Worm (Caenorhabditis elegans) whole organism, L4 larva: ENCODE measurements around the gene B0252.11.
"Not testable (repeated sequence)": the region's sequence is repeated elsewhere in the genome, so short reads cannot be mapped to it uniquely, and the experiment has no call there.

Experiments
- F26F4.8 ChIP-seq: fragments of 200-800 bp; sonication (Bioruptor generic); conservative IDR thresholded peaks from 2 replicates; pipeline ENCODE4 v1.3.6; 2022; ENCODE audit warnings: missing genetic modification characterization, missing compliant biosample characterization
- F37D6.2 ChIP-seq: sonication (generic microtip); optimal IDR thresholded peaks from 2 replicates; lab custom pipeline; 2016; ENCODE audit warnings: mild to moderate bottlenecking, missing genetic modification characterization, missing compliant biosample characterization
- F44E2.7 ChIP-seq: fragments of 200-800 bp; sonication (Bioruptor generic); IDR thresholded peaks from 2 replicates; pipeline ENCODE4 v2.1.2; 2022; ENCODE audit warnings: missing genetic modification characterization, missing compliant biosample characterization
- Y48G9A.11 ChIP-seq: fragments of 200-800 bp; sonication (Bioruptor generic); IDR thresholded peaks from 2 replicates; pipeline ENCODE4 v1.3.6; 2022; ENCODE audit warnings: missing genetic modification reagents, missing genetic modification characterization, missing compliant biosample characterization
- ZK337.2 ChIP-seq: fragments of 200-800 bp; sonication (Bioruptor generic); IDR thresholded peaks from 2 replicates; pipeline ENCODE4 v1.3.6; 2022; ENCODE audit warnings: missing genetic modification reagents, missing genetic modification characterization, missing compliant biosample characterization
- aha-1 ChIP-seq: fragments of 150-350 bp; peaks from one replicate; lab custom pipeline; 2014; ENCODE audit warnings: missing biosample characterization, missing genetic modification characterization
- aly-2 ChIP-seq: sonication (generic microtip); optimal IDR thresholded peaks from 2 replicates; lab custom pipeline; 2018; ENCODE audit warnings: missing biosample characterization, missing genetic modification characterization
- attf-4 ChIP-seq: sonication (generic microtip); optimal IDR thresholded peaks from 3 replicates; lab custom pipeline; 2017; ENCODE audit warnings: missing biosample characterization, missing genetic modification characterization
- ceh-32 ChIP-seq: sonication (generic microtip); optimal IDR thresholded peaks from 2 replicates; lab custom pipeline; 2016; ENCODE audit warnings: mild to moderate bottlenecking, missing genetic modification characterization, missing compliant biosample characterization; ENCODE audit not compliant: poor library complexity
- daf-16 ChIP-seq, 3 experiments: sonication (generic microtip); optimal IDR thresholded peaks; 2 replicates each; lab custom pipeline; 2016 to 2017; ENCODE audit warnings: missing genetic modification characterization in 3 of 3, missing genetic modification reagents in 3 of 3, mild to moderate bottlenecking in 2 of 3, missing compliant biosample characterization in 2 of 3, missing biosample characterization in 1 of 3, moderate library complexity in 1 of 3
- daf-19 ChIP-seq: fragments of 200-800 bp; sonication (Bioruptor generic); conservative IDR thresholded peaks from 2 replicates; pipeline ENCODE4 v1.3.6; 2022; ENCODE audit warnings: missing genetic modification characterization, missing compliant biosample characterization
- daf-8 ChIP-seq: fragments of 200-800 bp; sonication (Bioruptor generic); IDR thresholded peaks from 2 replicates; pipeline ENCODE4 v1.3.6; 2022; ENCODE audit warnings: missing genetic modification characterization, missing compliant biosample characterization
- dmd-8 ChIP-seq: fragments of 200-800 bp; sonication (Bioruptor generic); IDR thresholded peaks from 2 replicates; pipeline ENCODE4 v1.3.6; 2022; ENCODE audit warnings: missing genetic modification characterization, missing compliant biosample characterization
- egl-27 ChIP-seq: sonication (generic microtip); optimal IDR thresholded peaks from 3 replicates; lab custom pipeline; 2017; ENCODE audit warnings: missing biosample characterization, missing genetic modification reagents, missing genetic modification characterization
- fkh-10 ChIP-seq: fragments of 150-350 bp; optimal IDR thresholded peaks from 2 replicates; lab custom pipeline; 2014; ENCODE audit warnings: missing biosample characterization, missing genetic modification reagents, missing genetic modification characterization
- hif-1 ChIP-seq, 2 experiments: sonication (generic microtip); optimal IDR thresholded peaks; 2 replicates each; lab custom pipeline; 2016 to 2017; ENCODE audit warnings: missing compliant biosample characterization in 2 of 2, missing genetic modification characterization in 2 of 2, missing genetic modification reagents in 2 of 2, missing genotype in 2 of 2, mild to moderate bottlenecking in 1 of 2
- hmg-1.1 ChIP-seq: fragments of 200-800 bp; sonication (Bioruptor generic); IDR thresholded peaks from 2 replicates; pipeline ENCODE4 v1.3.6; 2022; ENCODE audit warnings: missing genetic modification reagents, missing genetic modification characterization, missing compliant biosample characterization
- jun-1 ChIP-seq: fragments of 150-350 bp; optimal IDR thresholded peaks from 2 replicates; lab custom pipeline; 2014; ENCODE audit warnings: missing biosample characterization, missing genetic modification reagents, missing genetic modification characterization
- lim-7 ChIP-seq: fragments of 200-800 bp; sonication (Bioruptor generic); IDR thresholded peaks from 2 replicates; pipeline ENCODE4 v1.3.6; 2022; ENCODE audit warnings: missing genetic modification characterization, missing compliant biosample characterization
- lin-1 ChIP-seq: fragments of 200-800 bp; sonication (Bioruptor generic); IDR thresholded peaks from 2 replicates; pipeline ENCODE4 v1.3.6; 2022; ENCODE audit warnings: missing genetic modification reagents, missing genetic modification characterization, missing compliant biosample characterization
- lin-13 ChIP-seq: fragments of 150-350 bp; optimal IDR thresholded peaks from 2 replicates; lab custom pipeline; 2014; ENCODE audit warnings: missing biosample characterization, missing genetic modification reagents, missing genetic modification characterization
- madf-5 ChIP-seq, 2 experiments: fragments of 200-800 bp; sonication (Bioruptor generic); IDR thresholded peaks; 2 replicates each; pipeline ENCODE4 v1.3.6; 2022; ENCODE audit warnings: missing compliant biosample characterization in 2 of 2, missing genetic modification characterization in 2 of 2
- madf-9 ChIP-seq: fragments of 200-800 bp; sonication (Bioruptor generic); conservative IDR thresholded peaks from 2 replicates; pipeline ENCODE4 v1.3.6; 2022; ENCODE audit warnings: missing genetic modification reagents, missing genetic modification characterization, missing compliant biosample characterization
- mep-1 ChIP-seq: fragments of 150-350 bp; sonication (generic microtip); optimal IDR thresholded peaks from 3 replicates; lab custom pipeline; 2014; ENCODE audit warnings: missing biosample characterization, missing genetic modification characterization
- mes-2 ChIP-seq: sonication (generic microtip); optimal IDR thresholded peaks from 2 replicates; lab custom pipeline; 2016; ENCODE audit warnings: missing genotype, mild to moderate bottlenecking, missing genetic modification characterization, missing compliant biosample characterization; ENCODE audit not compliant: poor library complexity, severe bottlenecking
- nhr-10 ChIP-seq: fragments of 150-350 bp; optimal IDR thresholded peaks from 2 replicates; lab custom pipeline; 2014; ENCODE audit warnings: missing biosample characterization, missing genetic modification characterization
- nhr-102 ChIP-seq: sonication (generic microtip); optimal IDR thresholded peaks from 2 replicates; lab custom pipeline; 2016; ENCODE audit warnings: mild to moderate bottlenecking, missing genetic modification characterization, moderate library complexity, missing compliant biosample characterization
- pqm-1 ChIP-seq: sonication (generic microtip); optimal IDR thresholded peaks from 2 replicates; lab custom pipeline; 2017; ENCODE audit warnings: missing biosample characterization, missing genetic modification characterization
- rbr-2 ChIP-seq: sonication (generic microtip); optimal IDR thresholded peaks from 2 replicates; lab custom pipeline; 2016; ENCODE audit warnings: missing genotype, missing genetic modification characterization, missing compliant biosample characterization
- sdz-12 ChIP-seq: fragments of 200-800 bp; sonication (Bioruptor generic); optimal IDR thresholded peaks from 2 replicates; lab custom pipeline; 2018; ENCODE audit warnings: mild to moderate bottlenecking, missing genetic modification characterization, missing compliant biosample characterization
- set-16 ChIP-seq: fragments of 200-800 bp; sonication (Bioruptor generic); IDR thresholded peaks from 2 replicates; pipeline ENCODE4 v1.3.6; 2022; ENCODE audit warnings: missing genetic modification reagents, missing genetic modification characterization, missing compliant biosample characterization
- skn-1 ChIP-seq: fragments of 150-350 bp; optimal IDR thresholded peaks from 2 replicates; lab custom pipeline; 2014; ENCODE audit warnings: missing biosample characterization, missing genetic modification characterization
- spr-3 ChIP-seq: fragments of 200-800 bp; sonication (Bioruptor generic); optimal IDR thresholded peaks from 2 replicates; lab custom pipeline; 2018; ENCODE audit warnings: mild to moderate bottlenecking, missing genetic modification characterization, missing compliant biosample characterization
- tag-97 ChIP-seq: fragments of 200-800 bp; sonication (Bioruptor generic); IDR thresholded peaks from 2 replicates; pipeline ENCODE4 v1.3.6; 2022; ENCODE audit warnings: missing genetic modification characterization, missing compliant biosample characterization
- unc-39 ChIP-seq: sonication (generic microtip); optimal IDR thresholded peaks from 2 replicates; lab custom pipeline; 2017; ENCODE audit warnings: missing biosample characterization, missing genetic modification characterization
- unc-62 ChIP-seq, 3 experiments: fragments of 150-350 bp in 1 of 3; sonication (generic microtip); optimal IDR thresholded peaks in 2 of 3; peaks in 1 of 3; 1 replicate in 1 of 3; 2 replicates in 2 of 3; lab custom pipeline; 2014 to 2017; ENCODE audit warnings: missing biosample characterization in 3 of 3, missing genetic modification characterization in 3 of 3, missing genetic modification reagents in 3 of 3, missing genotype in 1 of 3
- zfp-2 ChIP-seq: sonication (generic microtip); optimal IDR thresholded peaks from 2 replicates; lab custom pipeline; 2016; ENCODE audit warnings: mild to moderate bottlenecking, missing genetic modification characterization, missing compliant biosample characterization
- zip-11 ChIP-seq: fragments of 200-800 bp; sonication (Bioruptor generic); IDR thresholded peaks from 2 replicates; pipeline ENCODE4 v1.3.6; 2022; ENCODE audit warnings: missing genetic modification characterization, missing compliant biosample characterization
- zip-2 ChIP-seq: fragments of 150-350 bp; optimal IDR thresholded peaks from 2 replicates; lab custom pipeline; 2014; ENCODE audit warnings: missing biosample characterization, missing genetic modification characterization
- ztf-11 ChIP-seq: fragments of 150-350 bp; optimal IDR thresholded peaks from 2 replicates; lab custom pipeline; 2014; ENCODE audit warnings: missing biosample characterization, missing genetic modification characterization
- ztf-7 ChIP-seq: fragments of 150-350 bp; optimal IDR thresholded peaks from 2 replicates; lab custom pipeline; 2014; ENCODE audit warnings: missing biosample characterization, missing genetic modification characterization

Gene B0252.11

ce11 chrII:6908689-6909088 lies 8.9 kb downstream of the B0252.11 start (continued):
- TF ChIP-seq unc-62 (GFP tag; optimal IDR thresholded peaks at IDR 0.05 in 1 of 2; lab: Kevin White, UChicago): peak in 1 of 2 experiments; percentile 89
- no peak for TF ChIP-seq unc-62 (tag; optimal IDR thresholded peaks at IDR 0.05; lab: Kevin White, UChicago)
- TF ChIP-seq tag-97 (GFP tag; lab: Robert Waterston, UW): no peak

ce11 chrII:6907657-6908056 lies 10.0 kb downstream of the B0252.11 start, which contains the start of gene B0252.3:
B0252.3 (minus strand) TSS chrII:6907757.
- TF ChIP-seq unc-62 (GFP tag; optimal IDR thresholded peaks at IDR 0.05 in 1 of 2; lab: Kevin White, UChicago): peak in 1 of 2 experiments; percentile 75
- TF ChIP-seq unc-62 (tag; optimal IDR thresholded peaks at IDR 0.05; lab: Kevin White, UChicago): not testable (repeated sequence)

- TF ChIP-seq mep-1 (tag; lab: Kevin White, UChicago): no peak
- TF ChIP-seq zfp-2 (tag; lab: Kevin White, UChicago): no peak
- TF ChIP-seq daf-16 (GFP tag; optimal IDR thresholded peaks at IDR 0.05; lab: Kevin White, UChicago): no peak
- TF ChIP-seq daf-16 (tag; optimal IDR thresholded peaks at IDR 0.05; lab: Kevin White, UChicago): no peak
- TF ChIP-seq aly-2 (tag; lab: Kevin White, UChicago): no peak
- no peak for TF ChIP-seq unc-39
- no peak for TF ChIP-seq F44E2.7 (GFP tag; lab: Robert Waterston, UW)
- no peak for TF ChIP-seq Y48G9A.11
- TF ChIP-seq hif-1 (tag; optimal IDR thresholded peaks at IDR 0.05; lab: Kevin White, UChicago): no peak
- TF ChIP-seq lin-13 (GFP tag; lab: Kevin White, UChicago): no peak
- TF ChIP-seq dmd-8 (GFP tag; lab: Robert Waterston, UW): no peak
- TF ChIP-seq mes-2 (tag; lab: Kevin White, UChicago): no peak
- TF ChIP-seq fkh-10 (GFP tag; lab: Kevin White, UChicago): no peak
- TF ChIP-seq attf-4 (tag; lab: Kevin White, UChicago): no peak
- no peak for TF ChIP-seq aha-1 (tag; lab: Kevin White, UChicago)
- TF ChIP-seq set-16: no peak
- TF ChIP-seq ceh-32 (tag; lab: Kevin White, UChicago): no peak
- TF ChIP-seq rbr-2 (tag; lab: Kevin White, UChicago): no peak
- TF ChIP-seq ZK337.2 (GFP tag; lab: Robert Waterston, UW): no peak
- TF ChIP-seq ztf-7: no peak
Measured at ce11 chrII:6901795-6902194, 15.8 kb downstream of the B0252.11 start, which contains the start of gene psmd-9. psmd-9 (plus strand) TSS chrII:6902095.

- no peak for TF ChIP-seq nhr-10
- TF ChIP-seq daf-19 (GFP tag; lab: Robert Waterston, UW): no peak
- TF ChIP-seq aha-1 (tag; lab: Kevin White, UChicago): peak; percentile 82
- TF ChIP-seq unc-62 (GFP tag; optimal IDR thresholded peaks at IDR 0.05 in 1 of 2; lab: Kevin White, UChicago): peak in 1 of 2 experiments; percentile 84
- no peak for TF ChIP-seq unc-62 (tag; optimal IDR thresholded peaks at IDR 0.05; lab: Kevin White, UChicago)
- no peak for TF ChIP-seq hmg-1.1 (GFP tag; lab: Robert Waterston, UW)
- TF ChIP-seq, all 104 proteins: peak for 2
Measured at ce11 chrII:6900708-6901107, 16.9 kb downstream of the B0252.11 start.

ce11 chrII:6898017-6898779 lies 19.4 kb downstream of the B0252.11 start, which contains the start of gene hrpl-1:
hrpl-1 (plus strand) TSS chrII:6898729.
- TF ChIP-seq mep-1 (tag; lab: Kevin White, UChicago): no peak
- TF ChIP-seq nhr-102: no peak
- TF ChIP-seq jun-1: no peak
- no peak for TF ChIP-seq zip-2 (tag; lab: Kevin White, UChicago)
- TF ChIP-seq tag-97 (GFP tag; lab: Robert Waterston, UW): no peak
- no peak for TF ChIP-seq F26F4.8 (GFP tag; lab: Robert Waterston, UW)
- no peak for TF ChIP-seq sdz-12 (GFP tag; lab: Kevin White, UChicago)
- TF ChIP-seq lim-7 (GFP tag; lab: Robert Waterston, UW): peak; percentile 69
- TF ChIP-seq madf-5 (GFP tag; IDR thresholded peaks at IDR 0.05; lab: Robert Waterston, UW): no peak
- no peak for TF ChIP-seq pqm-1 (tag; lab: Kevin White, UChicago)
- no peak for TF ChIP-seq spr-3 (GFP tag; lab: Kevin White, UChicago)
- no peak for TF ChIP-seq fkh-10 (GFP tag; lab: Kevin White, UChicago)
- no peak for TF ChIP-seq egl-27 (tag; lab: Kevin White, UChicago)
- no peak for TF ChIP-seq ztf-11 (tag; lab: Kevin White, UChicago)
- TF ChIP-seq lin-1 (GFP tag; lab: Robert Waterston, UW): 0 out of 2 replicates have a peak, but pooled peaks have one; percentile 22
- TF ChIP-seq madf-9: no peak
- TF ChIP-seq skn-1: no peak
- no peak for TF ChIP-seq daf-19 (GFP tag; lab: Robert Waterston, UW)
- no peak for TF ChIP-seq daf-8 (GFP tag; lab: Robert Waterston, UW)
- no peak for TF ChIP-seq zip-11 (GFP tag; lab: Robert Waterston, UW)
- TF ChIP-seq F37D6.2 (tag; lab: Kevin White, UChicago): no peak
